Worm (Caenorhabditis elegans) whole organism, L1 larva: Measurements from ENCODE around the gene slc-17.4.

Source experiments
- blmp-1 ChIP-seq: fragments of 150-350 bp; optimal IDR thresholded peaks from 2 replicates; lab custom pipeline; 2014; ENCODE audit warnings: missing biosample characterization, missing genetic modification characterization
- efl-3 ChIP-seq: fragments of 200-800 bp; sonication (Bioruptor generic); optimal IDR thresholded peaks from 2 replicates; lab custom pipeline; 2018; ENCODE audit warnings: mild to moderate bottlenecking, missing genetic modification characterization, missing compliant biosample characterization
- hpl-2 ChIP-seq: fragments of 150-350 bp; optimal IDR thresholded peaks from 2 replicates; lab custom pipeline; 2014; ENCODE audit warnings: missing biosample characterization, missing genetic modification reagents, missing genetic modification characterization
- nhr-77 ChIP-seq: fragments of 150-350 bp; optimal IDR thresholded peaks from 2 replicates; lab custom pipeline; 2014; ENCODE audit warnings: missing biosample characterization, missing genetic modification characterization
- unc-62 ChIP-seq: fragments of 150-350 bp; optimal IDR thresholded peaks from 2 replicates; lab custom pipeline; 2014; ENCODE audit warnings: missing biosample characterization, missing genetic modification reagents, missing genetic modification characterization
- xbp-1 ChIP-seq: sonication (generic microtip); optimal IDR thresholded peaks from 2 replicates; lab custom pipeline; 2016; ENCODE audit warnings: missing genetic modification characterization, missing compliant biosample characterization
- zag-1 ChIP-seq: fragments of 150-350 bp; optimal IDR thresholded peaks from 2 replicates; lab custom pipeline; 2014; ENCODE audit warnings: missing biosample characterization, missing genetic modification characterization

ce11 chrIV:17258824-17259223 is 32.7 kb downstream of the slc-17.4 start:
- TF ChIP-seq nhr-77 (tag; lab: Kevin White, UChicago), result no peak
- no peak for TF ChIP-seq zag-1 (tag; lab: Kevin White, UChicago)
- no peak for TF ChIP-seq xbp-1 (tag; lab: Kevin White, UChicago)
- TF ChIP-seq hpl-2 (GFP tag; lab: Kevin White, UChicago), result no peak
- TF ChIP-seq blmp-1 (tag; lab: Kevin White, UChicago), result no peak
- TF ChIP-seq unc-62 (GFP tag; lab: Kevin White, UChicago), result no peak
- no peak for TF ChIP-seq efl-3 (GFP tag; lab: Kevin White, UChicago)
